Fruit fly (Drosophila melanogaster) whole organism, pupa: Measurements from ENCODE around the gene CanB.

Experiments
- CG14655 ChIP-seq: fragments of 200-800 bp; sonication (Bioruptor generic); optimal IDR thresholded peaks from 3 replicates; lab custom pipeline; 2017; ENCODE audit warnings: mild to moderate bottlenecking, missing biosample characterization, missing genetic modification reagents, missing genetic modification characterization
- EcR ChIP-seq: fragments of 200-800 bp; sonication (Bioruptor generic); optimal IDR thresholded peaks from 3 replicates; lab custom pipeline; 2019; ENCODE audit warnings: missing biosample characterization, missing genetic modification characterization, mild to moderate bottlenecking, moderate library complexity, missing genetic modification reagents
- Snoo ChIP-seq: fragments of 200-800 bp; sonication (Bioruptor generic); optimal IDR thresholded peaks from 3 replicates; lab custom pipeline; 2017; ENCODE audit warnings: missing biosample characterization, mild to moderate bottlenecking, missing genetic modification characterization, inconsistent platforms

DNA sequence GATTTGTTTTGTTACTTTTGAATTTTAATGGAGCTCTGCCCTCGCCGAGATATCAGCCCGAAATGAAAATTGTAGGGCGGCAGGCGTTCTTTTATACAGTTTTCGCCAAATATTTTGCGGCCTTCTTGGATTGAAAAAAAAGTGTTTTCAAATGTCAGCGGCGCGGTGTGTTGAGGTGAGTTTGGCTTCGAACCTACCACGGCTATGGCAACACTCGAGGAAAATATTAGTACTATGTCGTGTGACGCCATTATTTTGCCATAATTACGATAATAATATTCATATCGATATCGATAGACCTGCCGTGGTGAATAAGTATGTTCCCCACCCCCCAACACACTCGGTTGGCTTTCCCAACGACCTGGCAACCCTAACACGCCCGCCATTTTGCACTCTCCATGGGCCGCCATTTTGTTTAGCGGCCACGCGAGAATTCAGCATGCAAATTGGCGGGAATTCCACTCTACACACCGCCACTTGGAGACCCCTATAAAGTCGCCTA is 20.4 kb upstream of the CanB start, which contains the start of the genes TrxT and dhd:
- TF ChIP-seq EcR (GFP tag; lab: Kevin White, UChicago) (no peak), CG14655 (no peak), Snoo (no peak)
